Worm (Caenorhabditis elegans) whole organism, mixed stage, embryonic: Measurements from ENCODE around the gene swsn-1.

Source experiments
- M03D4.4 ChIP-seq: sonication (generic microtip); optimal IDR thresholded peaks from 2 replicates; lab custom pipeline; 2017; ENCODE audit warnings: mild to moderate bottlenecking, missing genetic modification characterization, missing compliant biosample characterization
- bed-3 ChIP-seq: fragments of 200-800 bp; sonication (Bioruptor generic); optimal IDR thresholded peaks from 3 replicates; lab custom pipeline; 2018; ENCODE audit warnings: mild to moderate bottlenecking, missing genetic modification characterization, moderate library complexity, missing compliant biosample characterization
- blmp-1 ChIP-seq: fragments of 150-350 bp; optimal IDR thresholded peaks from 2 replicates; lab custom pipeline; 2014; ENCODE audit warnings: missing biosample characterization, missing genetic modification characterization
- ceh-39 ChIP-seq: fragments of 150-350 bp; optimal IDR thresholded peaks from 2 replicates; lab custom pipeline; 2014; ENCODE audit warnings: missing biosample characterization, missing genetic modification characterization
- ceh-43 ChIP-seq: fragments of 200-800 bp; sonication (Bioruptor generic); optimal IDR thresholded peaks from 2 replicates; lab custom pipeline; 2018; ENCODE audit warnings: mild to moderate bottlenecking, missing genetic modification characterization, moderate library complexity, missing compliant biosample characterization
- ceh-83 ChIP-seq: fragments of 200-800 bp; sonication (Bioruptor generic); optimal IDR thresholded peaks from 2 replicates; lab custom pipeline; 2018; ENCODE audit warnings: mild to moderate bottlenecking, missing genetic modification characterization, missing compliant biosample characterization
- ces-1 ChIP-seq: fragments of 150-350 bp; optimal IDR thresholded peaks from 2 replicates; lab custom pipeline; 2014; ENCODE audit warnings: missing biosample characterization, missing genetic modification reagents, missing genetic modification characterization
- cnd-1 ChIP-seq: fragments of 200-800 bp; sonication (Bioruptor generic); optimal IDR thresholded peaks from 2 replicates; lab custom pipeline; 2018; ENCODE audit warnings: mild to moderate bottlenecking, missing genetic modification characterization, missing compliant biosample characterization
- drap-1 ChIP-seq: fragments of 200-800 bp; sonication (Bioruptor generic); optimal IDR thresholded peaks from 3 replicates; lab custom pipeline; 2018; ENCODE audit warnings: mild to moderate bottlenecking, missing genetic modification characterization, missing compliant biosample characterization
- elt-1 ChIP-seq: sonication (generic microtip); optimal IDR thresholded peaks from 2 replicates; lab custom pipeline; 2017; ENCODE audit warnings: missing genetic modification characterization, mild to moderate bottlenecking, missing compliant biosample characterization, antibody characterized with exemption, moderate library complexity, borderline replicate concordance; ENCODE audit not compliant: insufficient read depth
- flh-1 ChIP-seq: fragments of 200-800 bp; sonication (Bioruptor generic); optimal IDR thresholded peaks from 2 replicates; lab custom pipeline; 2018; ENCODE audit warnings: mild to moderate bottlenecking, missing genetic modification characterization, moderate library complexity, missing compliant biosample characterization
- ham-2 ChIP-seq: fragments of 200-800 bp; sonication (Bioruptor generic); optimal IDR thresholded peaks from 2 replicates; lab custom pipeline; 2018; ENCODE audit warnings: mild to moderate bottlenecking, missing genetic modification characterization, missing compliant biosample characterization
- hlh-1 ChIP-seq: fragments of 150-350 bp; optimal IDR thresholded peaks from 2 replicates; lab custom pipeline; 2014; ENCODE audit warnings: missing biosample characterization, missing genetic modification reagents, missing genetic modification characterization
- lin-13 ChIP-seq: fragments of 150-350 bp; optimal IDR thresholded peaks from 2 replicates; lab custom pipeline; 2014; ENCODE audit warnings: missing biosample characterization, missing genetic modification characterization
- lin-32 ChIP-seq: fragments of 200-800 bp; sonication (Bioruptor generic); optimal IDR thresholded peaks from 2 replicates; lab custom pipeline; 2018; ENCODE audit warnings: mild to moderate bottlenecking, missing genetic modification characterization, missing compliant biosample characterization
- lsy-2 ChIP-seq: fragments of 150-350 bp; optimal IDR thresholded peaks from 2 replicates; lab custom pipeline; 2014; ENCODE audit warnings: missing biosample characterization, missing genetic modification characterization
- mep-1 ChIP-seq: fragments of 150-350 bp; optimal IDR thresholded peaks from 2 replicates; lab custom pipeline; 2017; ENCODE audit warnings: missing biosample characterization, missing genetic modification reagents, missing genetic modification characterization, inconsistent platforms
- mls-2 ChIP-seq: sonication (generic microtip); optimal IDR thresholded peaks from 2 replicates; lab custom pipeline; 2016; ENCODE audit warnings: mild to moderate bottlenecking, missing genetic modification characterization, moderate library complexity, missing compliant biosample characterization
- nhr-12 ChIP-seq: fragments of 150-350 bp; optimal IDR thresholded peaks from 2 replicates; lab custom pipeline; 2014; ENCODE audit warnings: missing biosample characterization, missing genetic modification characterization
- nhr-2 ChIP-seq: fragments of 150-350 bp; optimal IDR thresholded peaks from 2 replicates; lab custom pipeline; 2014; ENCODE audit warnings: missing biosample characterization, missing genetic modification characterization
- nhr-237 ChIP-seq: fragments of 150-350 bp; optimal IDR thresholded peaks from 2 replicates; lab custom pipeline; 2014; ENCODE audit warnings: missing biosample characterization, missing genetic modification characterization
- nhr-28 ChIP-seq: fragments of 150-350 bp; optimal IDR thresholded peaks from 2 replicates; lab custom pipeline; 2014; ENCODE audit warnings: missing biosample characterization, missing genetic modification characterization
- nhr-76 ChIP-seq: sonication (generic microtip); optimal IDR thresholded peaks from 2 replicates; lab custom pipeline; 2017; ENCODE audit warnings: missing biosample characterization, missing genetic modification characterization
- pha-4 ChIP-seq: fragments of 150-350 bp; optimal IDR thresholded peaks from 2 replicates; lab custom pipeline; 2018; ENCODE audit warnings: missing biosample characterization, missing genetic modification reagents, missing genetic modification characterization
- snpc-4 ChIP-seq: fragments of 150-350 bp; optimal IDR thresholded peaks from 2 replicates; lab custom pipeline; 2014; ENCODE audit warnings: missing biosample characterization, missing genetic modification characterization
- sptf-1 ChIP-seq: sonication (generic microtip); optimal IDR thresholded peaks from 2 replicates; lab custom pipeline; 2017; ENCODE audit warnings: mild to moderate bottlenecking, missing genetic modification characterization, moderate library complexity, missing compliant biosample characterization
- unc-120 ChIP-seq: sonication (generic microtip); optimal IDR thresholded peaks from 2 replicates; lab custom pipeline; 2017; ENCODE audit warnings: missing genetic modification characterization, missing compliant biosample characterization; ENCODE audit not compliant: poor library complexity, severe bottlenecking
- unc-62 ChIP-seq: fragments of 150-350 bp; optimal IDR thresholded peaks from 2 replicates; lab custom pipeline; 2014; ENCODE audit warnings: missing biosample characterization, missing genetic modification reagents, missing genetic modification characterization
- zip-8 ChIP-seq: fragments of 150-350 bp; optimal IDR thresholded peaks from 2 replicates; lab custom pipeline; 2014; ENCODE audit warnings: missing biosample characterization, missing genetic modification characterization
- ztf-11 ChIP-seq: fragments of 150-350 bp; optimal IDR thresholded peaks from 2 replicates; lab custom pipeline; 2014; ENCODE audit warnings: missing biosample characterization, missing genetic modification characterization

Gene swsn-1

DNA sequence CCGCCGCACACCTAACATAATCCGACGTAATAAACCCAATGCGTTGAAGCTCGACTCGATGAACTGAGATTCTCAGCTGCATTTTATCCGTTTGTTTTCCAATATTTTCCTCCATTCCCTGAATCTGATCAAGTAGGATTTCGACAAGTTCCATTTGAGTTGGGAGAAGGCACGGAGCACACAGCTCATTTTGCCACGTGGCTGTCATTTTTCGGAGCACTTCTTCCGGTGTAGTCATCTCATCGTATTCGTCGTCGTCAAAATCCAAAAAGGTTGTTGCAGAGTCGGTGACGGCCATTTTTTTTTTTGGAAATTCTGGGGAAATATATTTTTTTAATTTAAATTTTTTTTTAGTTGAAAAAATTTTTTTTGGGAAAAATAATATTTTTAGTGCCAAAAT is 11.9 kb downstream of the swsn-1 start, which contains the start of gene sld-5:
TSS of gene sld-5 (minus strand) at position 317 of the 400 bp plus-strand sequence.
- TF ChIP-seq snpc-4 (no peak), cnd-1 (tag; lab: Kevin White, UChicago) (no peak), ceh-43 (GFP tag; lab: Kevin White, UChicago) (no peak), ztf-11 (tag; lab: Kevin White, UChicago) (no peak), nhr-237 (tag; lab: Kevin White, UChicago) (no peak), nhr-12 (no peak), nhr-2 (tag; lab: Kevin White, UChicago) (no peak), drap-1 (GFP tag; lab: Kevin White, UChicago) (no peak), mep-1 (tag; lab: Kevin White, UChicago) (no peak), blmp-1 (tag; lab: Kevin White, UChicago) (no peak), mls-2 (tag; lab: Kevin White, UChicago) (no peak)

DNA sequence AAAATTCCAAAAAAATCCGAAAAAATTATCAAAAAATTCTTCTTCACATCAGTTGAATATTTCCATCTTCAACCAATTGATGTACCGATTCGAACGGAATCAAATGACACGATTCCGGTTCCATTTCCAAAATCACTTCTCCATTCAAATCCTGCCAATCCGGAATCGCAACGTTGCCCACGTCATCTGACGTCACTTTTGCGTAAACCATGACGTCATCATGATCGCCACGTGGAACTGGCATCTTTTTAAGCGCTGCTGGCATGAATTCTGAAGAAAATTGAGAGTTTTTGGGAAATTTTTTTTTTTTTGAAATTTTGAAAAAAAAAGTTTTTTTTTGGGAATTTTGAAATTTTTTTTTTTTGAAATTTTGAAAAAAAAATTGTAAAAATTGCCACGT is 14.1 kb downstream of the swsn-1 start:
- no peak for TF ChIP-seq drap-1 (GFP tag; lab: Kevin White, UChicago)
- TF ChIP-seq zip-8: peak; percentile 95
- TF ChIP-seq ces-1 (GFP tag; lab: Kevin White, UChicago): no peak
- TF ChIP-seq cnd-1 (tag; lab: Kevin White, UChicago): no peak
- TF ChIP-seq, all 35 proteins: peak for 1

DNA sequence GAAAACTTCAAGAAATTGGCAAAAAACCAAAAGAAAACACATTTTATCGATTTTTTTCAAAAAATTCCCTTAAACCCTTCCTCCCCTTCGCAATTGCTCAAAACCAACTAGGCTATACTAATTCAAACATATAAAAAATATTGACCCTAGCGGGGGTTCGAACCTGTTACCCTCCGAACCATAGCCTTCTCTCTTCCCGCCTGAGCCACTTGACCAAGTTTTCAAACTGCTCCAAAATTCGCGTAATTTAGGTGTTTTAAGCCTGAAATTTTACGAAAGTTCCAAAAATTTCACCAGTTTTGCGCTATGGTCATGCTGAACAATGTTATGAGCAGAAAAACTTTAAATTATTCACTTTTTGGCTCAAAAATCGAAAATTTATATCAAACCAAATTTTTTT is 14.8 kb downstream of the swsn-1 start:
- TF ChIP-seq M03D4.4 (tag; lab: Kevin White, UChicago): peak; percentile 30
- TF ChIP-seq lsy-2: no peak

DNA sequence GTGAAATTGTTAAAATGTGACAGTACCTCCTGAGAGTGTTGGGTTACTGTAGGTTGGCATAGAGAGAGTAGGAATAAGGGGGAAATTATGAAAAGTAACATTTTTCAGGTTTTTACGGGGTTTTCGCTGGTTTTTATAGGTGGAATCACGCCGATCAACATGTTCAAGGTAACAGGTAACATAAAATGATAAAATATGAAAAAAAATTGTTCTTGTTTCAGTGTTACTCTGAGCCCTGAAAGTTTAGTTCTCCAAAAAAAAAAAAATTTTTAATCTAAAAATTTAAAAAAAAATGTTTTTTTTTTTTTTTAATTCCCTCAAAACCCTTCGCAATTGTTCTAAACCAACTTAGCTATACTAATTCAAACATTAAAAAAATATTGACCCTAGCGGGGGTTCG is 15.5 kb downstream of the swsn-1 start, which contains the start of gene Y113G7B.15:
TSS of gene Y113G7B.15 (minus strand) at position 101 of the 400 bp plus-strand sequence.
- no peak for TF ChIP-seq zip-8
- TF ChIP-seq cnd-1 (tag; lab: Kevin White, UChicago): no peak
- no peak for TF ChIP-seq nhr-76 (tag; lab: Kevin White, UChicago)
- TF ChIP-seq mep-1 (tag; lab: Kevin White, UChicago): no peak
- no peak for TF ChIP-seq bed-3
- TF ChIP-seq flh-1 (GFP tag; lab: Kevin White, UChicago): no peak
- no peak for TF ChIP-seq snpc-4
- TF ChIP-seq nhr-28 (tag; lab: Kevin White, UChicago): no peak
- TF ChIP-seq hlh-1 (tag; lab: Kevin White, UChicago): no peak
- TF ChIP-seq pha-4 (tag; lab: Kevin White, UChicago): no peak
- TF ChIP-seq, all 35 proteins: peak for 0

DNA sequence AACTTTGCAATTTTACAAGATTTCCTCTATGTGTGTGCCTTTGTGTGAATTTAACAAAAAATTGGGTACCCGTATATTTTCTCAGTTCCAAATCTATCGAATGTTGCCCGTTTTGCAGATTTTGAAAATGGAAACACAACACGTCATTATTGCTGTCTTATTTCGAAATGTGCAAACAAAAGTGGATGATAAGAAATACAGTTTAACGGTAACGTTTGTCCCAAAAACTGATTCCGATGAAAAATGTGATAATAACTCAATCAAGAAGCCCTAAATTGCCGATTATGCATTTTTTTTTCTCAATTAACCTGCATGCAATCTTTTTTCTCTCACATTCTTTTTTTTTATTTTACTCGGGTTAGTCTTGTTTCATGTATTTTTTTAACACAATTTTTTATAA is 24.0 kb downstream of the swsn-1 start:
- no peak for TF ChIP-seq lin-13 (tag; lab: Kevin White, UChicago)
- no peak for TF ChIP-seq ceh-83 (GFP tag; lab: Kevin White, UChicago)
- TF ChIP-seq unc-120: no peak
- TF ChIP-seq ces-1 (GFP tag; lab: Kevin White, UChicago): no peak
- no peak for TF ChIP-seq ham-2
- no peak for TF ChIP-seq cnd-1 (tag; lab: Kevin White, UChicago)
- no peak for TF ChIP-seq ceh-39
- no peak for TF ChIP-seq mep-1 (tag; lab: Kevin White, UChicago)
- TF ChIP-seq hlh-1 (tag; lab: Kevin White, UChicago): no peak
- no peak for TF ChIP-seq lsy-2
- no peak for TF ChIP-seq pha-4 (tag; lab: Kevin White, UChicago)
- no peak for TF ChIP-seq elt-1
- TF ChIP-seq flh-1 (GFP tag; lab: Kevin White, UChicago): no peak
- TF ChIP-seq sptf-1 (tag; lab: Kevin White, UChicago): no peak
- TF ChIP-seq ceh-43 (GFP tag; lab: Kevin White, UChicago): no peak
- no peak for TF ChIP-seq lin-32
- TF ChIP-seq nhr-28 (tag; lab: Kevin White, UChicago): no peak
- TF ChIP-seq nhr-76 (tag; lab: Kevin White, UChicago): no peak
- TF ChIP-seq, all 35 proteins: peak for 0

DNA sequence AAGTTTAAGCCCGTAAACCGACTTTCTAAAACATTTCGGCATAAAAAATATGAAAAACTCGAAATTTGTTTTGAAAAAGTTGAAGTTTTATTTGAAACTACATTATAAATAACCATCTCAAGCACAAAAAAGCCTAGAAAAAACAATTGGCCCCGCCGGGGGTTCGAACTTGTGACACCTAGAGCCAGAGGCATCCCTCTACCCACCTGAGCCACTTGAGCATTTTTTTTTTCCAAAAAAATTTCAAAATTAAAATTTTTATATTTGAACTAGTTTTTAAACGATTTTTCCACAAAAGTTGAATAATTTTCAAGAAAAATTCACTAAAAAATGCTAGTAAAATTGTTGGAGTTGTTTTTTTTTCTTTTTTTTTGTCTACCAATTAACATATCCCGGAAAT is 25.6 kb downstream of the swsn-1 start:
- TF ChIP-seq nhr-76 (tag; lab: Kevin White, UChicago): no peak
- no peak for TF ChIP-seq ztf-11 (tag; lab: Kevin White, UChicago)
- TF ChIP-seq M03D4.4 (tag; lab: Kevin White, UChicago): no peak
- no peak for TF ChIP-seq drap-1 (GFP tag; lab: Kevin White, UChicago)
- no peak for TF ChIP-seq unc-120
- no peak for TF ChIP-seq mep-1 (tag; lab: Kevin White, UChicago)
- no peak for TF ChIP-seq nhr-237 (tag; lab: Kevin White, UChicago)
- TF ChIP-seq nhr-28 (tag; lab: Kevin White, UChicago): no peak
- no peak for TF ChIP-seq mls-2 (tag; lab: Kevin White, UChicago)
- TF ChIP-seq ceh-43 (GFP tag; lab: Kevin White, UChicago): no peak
- TF ChIP-seq zip-8: no peak
- TF ChIP-seq ham-2: no peak
- no peak for TF ChIP-seq unc-62 (GFP tag; lab: Kevin White, UChicago)
- TF ChIP-seq lsy-2: no peak
- TF ChIP-seq blmp-1 (tag; lab: Kevin White, UChicago): no peak
- TF ChIP-seq pha-4 (tag; lab: Kevin White, UChicago): no peak
- no peak for TF ChIP-seq snpc-4
- TF ChIP-seq lin-32: no peak
